Worm (Caenorhabditis elegans): Measurements from ENCODE around the gene mat-3.

DNA sequence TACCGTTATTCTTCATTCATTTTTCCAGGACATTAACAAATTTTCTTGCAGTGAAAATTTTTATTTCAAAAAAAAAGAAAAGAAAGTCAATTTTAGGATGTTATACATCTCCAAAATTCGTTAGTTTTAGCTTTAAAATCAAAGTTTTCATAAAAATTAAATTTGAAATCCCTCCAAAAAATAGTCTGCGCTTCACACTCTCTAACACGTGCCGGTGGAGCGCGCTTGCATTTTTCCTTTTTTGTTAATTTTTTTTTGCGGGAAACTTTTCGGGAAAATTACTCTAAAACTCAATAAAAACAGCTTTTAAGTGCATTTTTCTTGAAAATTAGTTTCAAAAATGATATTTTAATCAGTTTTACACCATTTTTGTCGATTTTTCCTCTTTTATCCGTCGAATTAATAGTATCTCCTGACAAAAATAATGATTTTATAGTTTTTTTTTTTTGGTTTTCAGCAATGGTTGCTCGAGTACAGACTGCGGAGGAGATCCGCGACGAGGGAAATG, 15.9 kb downstream of the mat-3 start, which contains the start of gene unc-45:
- TF ChIP-seq dpl-1 (GFP tag; optimal IDR thresholded peaks at IDR 0.05) (peak; percentile 91 to 94 (median 92)), lin-13 (GFP tag; optimal IDR thresholded peaks at IDR 0.05) (peak; percentile 63), skn-1 (tag; optimal IDR thresholded peaks at IDR 0.05) (peak; percentile 49), ztf-4 (tag; optimal IDR thresholded peaks at IDR 0.05) (no peak), efl-1 (optimal IDR thresholded peaks at IDR 0.05) (peak; percentile 79 to 94), efl-1 (GFP tag; optimal IDR thresholded peaks at IDR 0.05 in 1 of 2) (peak; percentile 93 to 99), pag-3 (tag; optimal IDR thresholded peaks at IDR 0.05; ENCODE audit: borderline replicate concordance, insufficient read depth) (no peak), nhr-77 (tag; optimal IDR thresholded peaks at IDR 0.05) (peak; percentile 7), fos-1 (tag; optimal IDR thresholded peaks at IDR 0.05) (peak; percentile 35), fkh-4 (tag; optimal IDR thresholded peaks at IDR 0.05; ENCODE audit: borderline replicate concordance) (no peak)

Measured in whole organism, L1 larva.